Worm (Caenorhabditis elegans): ENCODE results near the gene col-187.

DNA sequence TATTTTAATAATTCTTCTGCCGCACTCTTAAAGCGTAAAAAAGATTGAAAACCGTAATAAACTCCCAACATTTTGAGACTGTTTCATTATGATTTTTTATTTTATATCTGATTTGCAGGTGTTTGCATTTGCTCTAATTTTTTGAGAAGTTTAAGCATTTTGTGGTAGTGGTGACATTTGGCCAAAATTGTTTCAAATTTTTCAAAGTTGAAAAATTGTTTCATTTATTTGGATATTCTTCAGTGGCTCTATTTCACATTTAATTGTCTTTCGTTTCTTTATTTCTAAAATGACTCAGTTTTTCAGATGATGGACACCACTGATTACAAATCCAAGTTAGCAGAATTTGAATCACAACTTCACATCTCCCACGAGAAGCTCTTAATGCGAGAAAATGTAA is 21.7 kb downstream of the col-187 start, which contains the start of gene C30F2.5:
- TF ChIP-seq flh-1 (GFP tag; optimal IDR thresholded peaks at IDR 0.05) = no peak
- no peak for TF ChIP-seq unc-62 (GFP tag; optimal IDR thresholded peaks at IDR 0.05)
- no peak for TF ChIP-seq unc-39 (tag; optimal IDR thresholded peaks at IDR 0.05)
- no peak for TF ChIP-seq lsy-2 (tag; optimal IDR thresholded peaks at IDR 0.05)
